Worm (Caenorhabditis elegans): ENCODE data around the gene erfa-3.

The erfa-3 gene

DNA sequence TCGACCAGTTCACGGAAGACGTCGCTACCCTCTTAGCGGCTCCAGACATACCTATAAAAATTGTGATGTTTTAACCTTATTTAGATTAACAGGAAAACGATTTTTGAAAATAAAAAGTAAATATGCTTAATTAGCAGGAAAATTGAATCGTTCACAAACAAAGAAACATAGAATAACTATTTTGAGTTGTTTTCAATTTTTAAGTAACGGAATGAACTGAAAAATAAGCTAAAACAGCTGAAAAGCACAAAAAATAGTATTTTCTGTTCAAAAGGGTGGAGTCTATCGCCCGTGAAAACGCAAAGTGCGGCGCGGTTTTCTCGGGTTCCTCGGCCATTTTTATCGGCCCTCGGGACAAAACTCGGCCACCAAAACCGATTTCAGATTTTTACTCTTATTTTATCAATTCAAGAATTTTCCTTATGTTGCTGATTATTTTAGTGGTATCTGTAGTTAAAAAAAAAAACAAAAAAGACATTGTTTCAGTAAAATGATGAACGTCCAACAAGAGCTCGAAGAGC, 11.0 kb upstream of the erfa-3 start, which contains the start of the genes atp-5 and lmtr-3 (continued):
- TF ChIP-seq hlh-30 (tag; optimal IDR thresholded peaks at IDR 0.05; ENCODE audit: insufficient read depth) = peak; percentile 16
- no peak for TF ChIP-seq dve-1 (tag; optimal IDR thresholded peaks at IDR 0.05)
- peak; percentile 88 for TF ChIP-seq ets-4 (tag; optimal IDR thresholded peaks at IDR 0.05)
- TF ChIP-seq ceh-18 (tag; optimal IDR thresholded peaks at IDR 0.05) = peak; percentile 45
- TF ChIP-seq pha-2 (tag; optimal IDR thresholded peaks at IDR 0.05) = no peak
- TF ChIP-seq unc-42 (tag; optimal IDR thresholded peaks at IDR 0.05) = peak; percentile 25
- TF ChIP-seq ceh-34 (tag; optimal IDR thresholded peaks at IDR 0.05) = peak; percentile 37
- TF ChIP-seq tbx-2 (tag; optimal IDR thresholded peaks at IDR 0.05) = peak; percentile 87
- no peak for TF ChIP-seq hlh-15 (tag; optimal IDR thresholded peaks at IDR 0.05)
- TF ChIP-seq hlh-13 (GFP tag; optimal IDR thresholded peaks at IDR 0.05) = no peak
- no peak for TF ChIP-seq npax-4 (tag; optimal IDR thresholded peaks at IDR 0.05)
- peak; percentile 97 for TF ChIP-seq ceh-31 (tag; optimal IDR thresholded peaks at IDR 0.05)
- TF ChIP-seq ceh-48 (tag; optimal IDR thresholded peaks at IDR 0.05) = no peak
- no peak for TF ChIP-seq ceh-45 (GFP tag; IDR thresholded peaks at IDR 0.05)
- TF ChIP-seq C38D4.7 (GFP tag; optimal IDR thresholded peaks at IDR 0.05) = no peak
- no peak for TF ChIP-seq unc-3 (GFP tag; conservative IDR thresholded peaks at IDR 0.05)
- no peak for TF ChIP-seq unc-3 (tag; optimal IDR thresholded peaks at IDR 0.05)
- no peak for TF ChIP-seq syd-9 (tag; optimal IDR thresholded peaks at IDR 0.05)
- TF ChIP-seq ceh-22 (tag; optimal IDR thresholded peaks at IDR 0.05) = no peak
- TF ChIP-seq che-1 (tag; optimal IDR thresholded peaks at IDR 0.05) = no peak
- TF ChIP-seq ahr-1 (tag; optimal IDR thresholded peaks at IDR 0.05) = peak; percentile 23
- no peak for TF ChIP-seq pros-1 (tag; optimal IDR thresholded peaks at IDR 0.05)
- TF ChIP-seq unc-55 (GFP tag; optimal IDR thresholded peaks at IDR 0.05) = no peak
- peak; percentile 80 for TF ChIP-seq hlh-8 (tag; optimal IDR thresholded peaks at IDR 0.05)
- no peak for TF ChIP-seq pax-1 (tag; optimal IDR thresholded peaks at IDR 0.05)
- peak; percentile 78 for TF ChIP-seq ref-2 (tag; optimal IDR thresholded peaks at IDR 0.05)
- no peak for TF ChIP-seq sdc-2 (tag; optimal IDR thresholded peaks at IDR 0.05)
- peak; percentile 9 for TF ChIP-seq fax-1 (tag; optimal IDR thresholded peaks at IDR 0.05)
- TF ChIP-seq ama-1 (optimal IDR thresholded peaks at IDR 0.05) = no peak
- TF ChIP-seq dmd-4 (tag; optimal IDR thresholded peaks at IDR 0.05; ENCODE audit: borderline replicate concordance) = no peak
- peak; percentile 50 for TF ChIP-seq F13H6.1 (tag; optimal IDR thresholded peaks at IDR 0.05)
- no peak for TF ChIP-seq T23F11.4 (GFP tag; optimal IDR thresholded peaks at IDR 0.05)
- TF ChIP-seq pag-3 (tag; optimal IDR thresholded peaks at IDR 0.05; ENCODE audit: borderline replicate concordance) = no peak
- TF ChIP-seq sox-4 (tag; optimal IDR thresholded peaks at IDR 0.05) = no peak
- peak; percentile 77 for TF ChIP-seq mec-3 (tag; optimal IDR thresholded peaks at IDR 0.05; ENCODE audit: borderline replicate concordance)
- TF ChIP-seq sox-2 (GFP tag; IDR thresholded peaks at IDR 0.05) = no peak
- no peak for TF ChIP-seq Y22D7AL.16 (tag; optimal IDR thresholded peaks at IDR 0.05)
- TF ChIP-seq ceh-30 (tag; optimal IDR thresholded peaks at IDR 0.05) = no peak
- no peak for TF ChIP-seq ceh-6 (GFP tag; optimal IDR thresholded peaks at IDR 0.05)
- peak; percentile 8 for TF ChIP-seq pqm-1 (tag; optimal IDR thresholded peaks at IDR 0.05)
- peak; percentile 60 for TF ChIP-seq elt-2 (tag; optimal IDR thresholded peaks at IDR 0.05)
- TF ChIP-seq nfya-1 (tag; optimal IDR thresholded peaks at IDR 0.05) = peak; percentile 39
- no peak for TF ChIP-seq ceh-24 (tag; optimal IDR thresholded peaks at IDR 0.05)
- TF ChIP-seq eyg-1 (tag; optimal IDR thresholded peaks at IDR 0.05) = no peak
- TF ChIP-seq rnt-1 (tag; optimal IDR thresholded peaks at IDR 0.05) = peak; percentile 74
- no peak for TF ChIP-seq elt-4 (tag; optimal IDR thresholded peaks at IDR 0.05)
- no peak for TF ChIP-seq gmeb-2 (tag; optimal IDR thresholded peaks at IDR 0.05)
- TF ChIP-seq C08G9.2 (tag; optimal IDR thresholded peaks at IDR 0.05) = peak; percentile 92
